Worm (Caenorhabditis elegans) whole organism, L2 larva: ENCODE results near the gene slc-5A12.

Experiments used
- ceh-16 ChIP-seq: fragments of 150-350 bp; optimal IDR thresholded peaks from 2 replicates; lab custom pipeline; 2014; ENCODE audit warnings: missing biosample characterization, missing genetic modification characterization
- elt-1 ChIP-seq: fragments of 150-350 bp; optimal IDR thresholded peaks from 2 replicates; lab custom pipeline; 2014; ENCODE audit warnings: missing biosample characterization, missing genetic modification characterization
- lin-13 ChIP-seq: fragments of 150-350 bp; optimal IDR thresholded peaks from 2 replicates; lab custom pipeline; 2014; ENCODE audit warnings: missing biosample characterization, missing genetic modification reagents, missing genetic modification characterization
- nhr-23 ChIP-seq: fragments of 150-350 bp; optimal IDR thresholded peaks from 2 replicates; lab custom pipeline; 2014; ENCODE audit warnings: missing biosample characterization, missing genetic modification reagents, missing genetic modification characterization
- nhr-77 ChIP-seq: fragments of 150-350 bp; optimal IDR thresholded peaks from 2 replicates; lab custom pipeline; 2014; ENCODE audit warnings: missing biosample characterization, missing genetic modification characterization
- sma-9 ChIP-seq, 2 experiments: fragments of 150-350 bp in 1 of 2; sonication (generic microtip) in 1 of 2; optimal IDR thresholded peaks; 2 replicates each; lab custom pipeline; 2014 to 2016; ENCODE audit warnings: missing genetic modification characterization in 2 of 2, mild to moderate bottlenecking in 1 of 2, missing biosample characterization in 1 of 2, missing compliant biosample characterization in 1 of 2, missing genetic modification reagents in 1 of 2, moderate library complexity in 1 of 2
- unc-55 ChIP-seq: fragments of 150-350 bp; sonication (generic microtip); optimal IDR thresholded peaks from 3 replicates; lab custom pipeline; 2014; ENCODE audit warnings: missing biosample characterization, missing genetic modification reagents, missing genetic modification characterization
- unc-62 ChIP-seq: fragments of 150-350 bp; optimal IDR thresholded peaks from 2 replicates; lab custom pipeline; 2014; ENCODE audit warnings: missing biosample characterization, missing genetic modification reagents, missing genetic modification characterization

DNA sequence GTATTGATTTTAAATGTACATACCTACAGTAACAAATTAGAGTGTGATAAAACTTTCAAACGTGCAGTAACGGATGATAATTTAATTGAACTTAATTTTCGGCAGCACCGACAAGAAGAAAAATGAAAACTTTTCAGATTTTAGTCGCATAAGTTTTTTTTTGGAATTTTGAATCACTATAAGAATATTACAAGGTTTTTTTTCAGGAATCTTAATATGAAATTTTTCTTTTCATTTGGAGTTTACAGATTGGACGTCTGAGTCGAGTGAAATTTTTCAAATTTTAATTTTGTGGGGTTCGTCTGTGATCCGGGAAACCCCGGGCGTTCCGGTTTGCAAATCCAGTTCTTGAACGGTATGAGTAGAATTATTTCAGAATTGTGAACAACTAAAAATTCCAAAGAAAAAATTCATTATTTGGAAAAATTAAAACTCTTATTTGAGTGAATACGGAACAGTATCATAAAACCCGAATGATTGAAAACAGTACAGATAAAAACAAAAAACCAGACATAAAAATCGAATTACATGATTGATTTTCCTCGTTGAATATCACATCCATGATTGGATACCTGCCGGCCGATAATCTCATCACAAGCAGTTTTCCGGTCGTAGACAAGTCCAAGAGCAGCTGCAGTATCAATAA, 23.8 kb upstream of the slc-5A12 start:
- no peak for TF ChIP-seq unc-55 (GFP tag; lab: Kevin White, UChicago)
- TF ChIP-seq ceh-16 (tag; lab: Kevin White, UChicago): no peak
- no peak for TF ChIP-seq unc-62 (GFP tag; lab: Kevin White, UChicago)
- no peak for TF ChIP-seq nhr-77 (tag; lab: Kevin White, UChicago)
- no peak for TF ChIP-seq nhr-23 (tag; lab: Kevin White, UChicago)
- TF ChIP-seq sma-9 (GFP tag; optimal IDR thresholded peaks at IDR 0.05; lab: Kevin White, UChicago): no peak
- TF ChIP-seq sma-9 (tag; optimal IDR thresholded peaks at IDR 0.05; lab: Kevin White, UChicago): no peak
- TF ChIP-seq lin-13 (GFP tag; lab: Kevin White, UChicago): no peak
- TF ChIP-seq elt-1 (tag; lab: Kevin White, UChicago): no peak
